Fruit fly (Drosophila melanogaster): Measurements from ENCODE around the gene COX5A.
A peak's percentile ranks its signal among the peaks of the same experiment; 100 is the strongest.

Gene COX5A

dm6 chr3R:11818930-11819639, at the start of gene COX5A, which contains the start of gene glo:
Gene COX5A, plus strand, starts transcription at chr3R:11819359.
Gene glo, minus strand, starts transcription at chr3R:11819420.
- TF ChIP-seq Met (GFP tag; optimal IDR thresholded peaks at IDR 0.05), result no peak
- peak; percentile 56 for TF ChIP-seq CG3919 (GFP tag; optimal IDR thresholded peaks at IDR 0.05)
- TF ChIP-seq CG8319 (GFP tag; optimal IDR thresholded peaks at IDR 0.05), result no peak
- peak; percentile 80 for TF ChIP-seq CG31627 (GFP tag; optimal IDR thresholded peaks at IDR 0.05)
- no peak for TF ChIP-seq Ets96B (tag; optimal IDR thresholded peaks at IDR 0.05)
- TF ChIP-seq CG32006 (GFP tag; optimal IDR thresholded peaks at IDR 0.05), result no peak
- peak; percentile 66 for TF ChIP-seq Ets21C (GFP tag; optimal IDR thresholded peaks at IDR 0.05)
- TF ChIP-seq Lpt (GFP tag; optimal IDR thresholded peaks at IDR 0.05), result peak; percentile 50
- peak; percentile 76 for TF ChIP-seq esn (GFP tag; optimal IDR thresholded peaks at IDR 0.05)
- TF ChIP-seq acj6 (GFP tag; optimal IDR thresholded peaks at IDR 0.05), result peak; percentile 54
- TF ChIP-seq spab (GFP tag; optimal IDR thresholded peaks at IDR 0.05), result no peak
- TF ChIP-seq CG34406 (GFP tag; optimal IDR thresholded peaks at IDR 0.05), result peak; percentile 17
- no peak for TF ChIP-seq Gug (GFP tag; IDR thresholded peaks at IDR 0.05)
- peak; percentile 43 for TF ChIP-seq fd85E (GFP tag; optimal IDR thresholded peaks at IDR 0.05)
- no peak for TF ChIP-seq Hr38 (GFP tag; optimal IDR thresholded peaks at IDR 0.05)
- TF ChIP-seq Hr4 (GFP tag; optimal IDR thresholded peaks at IDR 0.05), result peak; percentile 76
- no peak for TF ChIP-seq pdm3 (GFP tag; optimal IDR thresholded peaks at IDR 0.05)
- TF ChIP-seq fkh (GFP tag; optimal IDR thresholded peaks at IDR 0.05), result peak; percentile 34
- no peak for TF ChIP-seq CG16779 (tag; optimal IDR thresholded peaks at IDR 0.05)
- TF ChIP-seq eg (GFP tag; IDR thresholded peaks at IDR 0.05), result no peak; the same call in 2 of the 3 replicates
- no peak for TF ChIP-seq CG8632 (GFP tag; optimal IDR thresholded peaks at IDR 0.05)
- peak; percentile 79 for TF ChIP-seq Sox14 (GFP tag; optimal IDR thresholded peaks at IDR 0.05)
- TF ChIP-seq Sox15 (GFP tag; optimal IDR thresholded peaks at IDR 0.05), result peak; percentile 54
- TF ChIP-seq Eip78C (GFP tag), result peak; percentile 84
- TF ChIP-seq OdsH (GFP tag; optimal IDR thresholded peaks at IDR 0.05), result peak; percentile 75
- no peak for TF ChIP-seq CG10669 (GFP tag; optimal IDR thresholded peaks at IDR 0.05)
- TF ChIP-seq CG11294 (GFP tag; IDR thresholded peaks at IDR 0.05), result no peak
- TF ChIP-seq CG6792 (GFP tag; optimal IDR thresholded peaks at IDR 0.05), result peak; percentile 51
- TF ChIP-seq achi (GFP tag; optimal IDR thresholded peaks at IDR 0.05), result peak; percentile 99
- TF ChIP-seq Eip75B (GFP tag; optimal IDR thresholded peaks at IDR 0.05), result peak; percentile 68
- peak; percentile 69 for TF ChIP-seq CG6163 (GFP tag; IDR thresholded peaks at IDR 0.05)
- no peak for TF ChIP-seq CG6276 (GFP tag; optimal IDR thresholded peaks at IDR 0.05)
- TF ChIP-seq CG6808 (GFP tag; optimal IDR thresholded peaks at IDR 0.05), result no peak
- TF ChIP-seq CG9139 (GFP tag; optimal IDR thresholded peaks at IDR 0.05), result no peak
- TF ChIP-seq Eip93F (GFP tag; optimal IDR thresholded peaks at IDR 0.05), result no peak
- no peak for TF ChIP-seq CG11902 (GFP tag; optimal IDR thresholded peaks at IDR 0.05)
- peak; percentile 63 for TF ChIP-seq svp (GFP tag)
- TF ChIP-seq Blimp-1 (GFP tag; optimal IDR thresholded peaks at IDR 0.05), result no peak
- no peak for TF ChIP-seq fd59A (GFP tag; optimal IDR thresholded peaks at IDR 0.05)
- no peak for TF ChIP-seq Sox102F (GFP tag; optimal IDR thresholded peaks at IDR 0.05)
- TF ChIP-seq topi (GFP tag; optimal IDR thresholded peaks at IDR 0.05), result peak; percentile 57
- no peak for TF ChIP-seq ss (GFP tag; optimal IDR thresholded peaks at IDR 0.05)
- TF ChIP-seq CG1621 (tag; optimal IDR thresholded peaks at IDR 0.05), result peak; percentile 34
- no peak for TF ChIP-seq salr (GFP tag; optimal IDR thresholded peaks at IDR 0.05)
- no peak for TF ChIP-seq CG10631 (GFP tag; optimal IDR thresholded peaks at IDR 0.05)
- peak; percentile 15 for TF ChIP-seq dac (GFP tag; optimal IDR thresholded peaks at IDR 0.05)
- TF ChIP-seq Hr39 (GFP tag; optimal IDR thresholded peaks at IDR 0.05), result peak; percentile 74
- peak; percentile 67 for TF ChIP-seq lz (GFP tag; optimal IDR thresholded peaks at IDR 0.05)
- peak; percentile 88 for TF ChIP-seq vri (GFP tag; optimal IDR thresholded peaks at IDR 0.05)
- TF ChIP-seq dsx (GFP tag; optimal IDR thresholded peaks at IDR 0.05; ENCODE audit: poor library complexity, severe bottlenecking), result no peak
- TF ChIP-seq cyc (GFP tag; optimal IDR thresholded peaks at IDR 0.05), result peak; percentile 65

All from whole organism, prepupa.